Worm (Caenorhabditis elegans) whole organism, young adult: ENCODE results near the gene valv-1.

Source experiments
- B0261.1 ChIP-seq: sonication (generic microtip); optimal IDR thresholded peaks from 2 replicates; lab custom pipeline; 2016; ENCODE audit warnings: mild to moderate bottlenecking, missing genetic modification characterization, moderate library complexity, missing compliant biosample characterization
- C17E4.6 ChIP-seq: fragments of 200-800 bp; sonication (Bioruptor generic); IDR thresholded peaks from 2 replicates; pipeline ENCODE4 v1.3.6; 2022; ENCODE audit warnings: missing genetic modification reagents, missing genetic modification characterization, missing compliant biosample characterization
- F39B2.1 ChIP-seq: fragments of 200-800 bp; sonication (Bioruptor generic); IDR thresholded peaks from 2 replicates; pipeline ENCODE4 v1.3.6; 2022; ENCODE audit warnings: missing genetic modification reagents, missing genetic modification characterization, missing compliant biosample characterization
- F52B5.7 ChIP-seq: sonication (generic microtip); optimal IDR thresholded peaks from 2 replicates; lab custom pipeline; 2016; ENCODE audit warnings: mild to moderate bottlenecking, missing genetic modification characterization, missing compliant biosample characterization
- F57A8.1 ChIP-seq: fragments of 200-800 bp; sonication (Bioruptor generic); optimal IDR thresholded peaks from 2 replicates; lab custom pipeline; 2018; ENCODE audit warnings: mild to moderate bottlenecking, missing genetic modification characterization, moderate library complexity, missing compliant biosample characterization
- T07F8.4 ChIP-seq: sonication (generic microtip); optimal IDR thresholded peaks from 2 replicates; lab custom pipeline; 2016; ENCODE audit warnings: mild to moderate bottlenecking, missing genetic modification characterization, moderate library complexity, missing compliant biosample characterization
- Y95B8A.8 ChIP-seq: fragments of 200-800 bp; sonication (Bioruptor generic); IDR thresholded peaks from 2 replicates; pipeline ENCODE4 v1.3.6; 2022; ENCODE audit warnings: missing genetic modification reagents, missing genetic modification characterization, missing compliant biosample characterization
- akir-1 ChIP-seq: fragments of 200-800 bp; sonication (Bioruptor generic); optimal IDR thresholded peaks from 2 replicates; lab custom pipeline; 2018; ENCODE audit warnings: mild to moderate bottlenecking, missing genetic modification characterization, moderate library complexity, missing compliant biosample characterization
- aptf-2 ChIP-seq: fragments of 200-800 bp; sonication (Bioruptor generic); conservative IDR thresholded peaks from 2 replicates; pipeline ENCODE4 v1.3.6; 2022; ENCODE audit warnings: missing genetic modification reagents, missing genetic modification characterization, missing compliant biosample characterization
- atf-7 ChIP-seq: sonication (generic microtip); optimal IDR thresholded peaks from 2 replicates; lab custom pipeline; 2017; ENCODE audit warnings: mild to moderate bottlenecking, missing genetic modification characterization, missing compliant biosample characterization
- attf-3 ChIP-seq: fragments of 200-800 bp; sonication (Bioruptor generic); conservative IDR thresholded peaks from 2 replicates; pipeline ENCODE4 v1.3.6; 2022; ENCODE audit warnings: missing genetic modification reagents, missing genetic modification characterization, missing compliant biosample characterization
- attf-6 ChIP-seq: fragments of 200-800 bp; sonication (Bioruptor generic); IDR thresholded peaks from 2 replicates; pipeline ENCODE4 v1.3.6; 2022; ENCODE audit warnings: missing genetic modification reagents, missing genetic modification characterization, missing compliant biosample characterization
- bed-1 ChIP-seq: fragments of 200-800 bp; sonication (Bioruptor generic); IDR thresholded peaks from 2 replicates; pipeline ENCODE4 v1.3.6; 2022; ENCODE audit warnings: missing genetic modification reagents, missing genetic modification characterization, missing compliant biosample characterization
- ccch-3 ChIP-seq: fragments of 200-800 bp; sonication (Bioruptor generic); optimal IDR thresholded peaks from 2 replicates; lab custom pipeline; 2018; ENCODE audit warnings: mild to moderate bottlenecking, missing genetic modification characterization, missing compliant biosample characterization
- ceh-100 ChIP-seq: fragments of 200-800 bp; sonication (Bioruptor generic); IDR thresholded peaks from 2 replicates; pipeline ENCODE4 v1.3.6; 2022; ENCODE audit warnings: missing genetic modification reagents, missing genetic modification characterization, missing compliant biosample characterization
- die-1 ChIP-seq: sonication (generic microtip); optimal IDR thresholded peaks from 2 replicates; lab custom pipeline; 2016; ENCODE audit warnings: missing genotype, mild to moderate bottlenecking, missing genetic modification characterization, missing compliant biosample characterization
- dpl-1 ChIP-seq: fragments of 150-350 bp; optimal IDR thresholded peaks from 2 replicates; lab custom pipeline; 2014; ENCODE audit warnings: missing biosample characterization, missing genetic modification reagents, missing genetic modification characterization
- ets-4 ChIP-seq: fragments of 200-800 bp; sonication (Bioruptor generic); optimal IDR thresholded peaks from 2 replicates; lab custom pipeline; 2018; ENCODE audit warnings: mild to moderate bottlenecking, missing genetic modification characterization, missing compliant biosample characterization
- hlh-26 ChIP-seq: fragments of 200-800 bp; sonication (Bioruptor generic); conservative IDR thresholded peaks from 2 replicates; pipeline ENCODE4 v1.3.6; 2022; ENCODE audit warnings: missing genetic modification reagents, missing genetic modification characterization, missing compliant biosample characterization
- hmg-1.2 ChIP-seq: fragments of 200-800 bp; sonication (Bioruptor generic); IDR thresholded peaks from 2 replicates; pipeline ENCODE4 v1.3.6; 2022; ENCODE audit warnings: missing genetic modification reagents, missing genetic modification characterization, missing compliant biosample characterization
- hmg-20 ChIP-seq: fragments of 200-800 bp; sonication (Bioruptor generic); IDR thresholded peaks from 2 replicates; pipeline ENCODE4 v1.3.6; 2022; ENCODE audit warnings: missing genetic modification reagents, missing genetic modification characterization, missing compliant biosample characterization
- lir-1 ChIP-seq: fragments of 200-800 bp; sonication (Bioruptor generic); conservative IDR thresholded peaks from 2 replicates; pipeline ENCODE4 v1.3.6; 2022; ENCODE audit warnings: missing genetic modification reagents, missing genetic modification characterization, missing compliant biosample characterization
- lsl-1 ChIP-seq: fragments of 200-800 bp; sonication (Bioruptor generic); optimal IDR thresholded peaks from 2 replicates; lab custom pipeline; 2018; ENCODE audit warnings: mild to moderate bottlenecking, missing genetic modification characterization, moderate library complexity, missing compliant biosample characterization
- madf-6 ChIP-seq: fragments of 200-800 bp; sonication (Bioruptor generic); IDR thresholded peaks from 2 replicates; pipeline ENCODE4 v1.3.6; 2022; ENCODE audit warnings: missing genetic modification reagents, missing genetic modification characterization, missing compliant biosample characterization
- mel-28 ChIP-seq: sonication (generic microtip); optimal IDR thresholded peaks from 2 replicates; lab custom pipeline; 2016; ENCODE audit warnings: borderline replicate concordance, mild to moderate bottlenecking, missing genetic modification characterization, missing compliant biosample characterization
- nhr-120 ChIP-seq: fragments of 200-800 bp; sonication (Bioruptor generic); IDR thresholded peaks from 2 replicates; pipeline ENCODE4 v1.3.6; 2022; ENCODE audit warnings: missing genetic modification characterization, missing compliant biosample characterization
- nhr-80 ChIP-seq: sonication (generic microtip); optimal IDR thresholded peaks from 2 replicates; lab custom pipeline; 2016; ENCODE audit warnings: missing genetic modification characterization, missing compliant biosample characterization
- pha-4 ChIP-seq: fragments of 150-350 bp; sonication (generic microtip); optimal IDR thresholded peaks from 2 replicates; lab custom pipeline; 2014; ENCODE audit warnings: missing biosample characterization, missing genetic modification reagents, missing genetic modification characterization
- rcor-1 ChIP-seq: fragments of 200-800 bp; sonication (Bioruptor generic); IDR thresholded peaks from 2 replicates; pipeline ENCODE4 v1.3.6; 2022; ENCODE audit warnings: missing genetic modification reagents, missing genetic modification characterization, missing compliant biosample characterization
- sdz-38 ChIP-seq: sonication (generic microtip); optimal IDR thresholded peaks from 2 replicates; lab custom pipeline; 2016; ENCODE audit warnings: missing genotype, missing genetic modification characterization, missing compliant biosample characterization
- sea-2 ChIP-seq: fragments of 200-800 bp; sonication (Bioruptor generic); IDR thresholded peaks from 2 replicates; pipeline ENCODE4 v1.3.6; 2022; ENCODE audit warnings: missing genetic modification characterization, missing compliant biosample characterization
- snpc-1.1 ChIP-seq: sonication (generic microtip); optimal IDR thresholded peaks from 2 replicates; lab custom pipeline; 2017; ENCODE audit warnings: missing genetic modification characterization, mild to moderate bottlenecking, missing compliant biosample characterization, antibody characterized with exemption, moderate library complexity, missing genotype, missing genetic modification reagents; ENCODE audit not compliant: insufficient read depth
- snpc-1.3 ChIP-seq: sonication (generic microtip); optimal IDR thresholded peaks from 2 replicates; lab custom pipeline; 2017; ENCODE audit warnings: missing genetic modification characterization, mild to moderate bottlenecking, missing compliant biosample characterization, antibody characterized with exemption, moderate library complexity, missing genotype, missing genetic modification reagents; ENCODE audit not compliant: insufficient read depth
- snpc-3.4 ChIP-seq: sonication (generic microtip); optimal IDR thresholded peaks from 2 replicates; lab custom pipeline; 2017; ENCODE audit warnings: missing genetic modification characterization, mild to moderate bottlenecking, missing compliant biosample characterization, antibody characterized with exemption, moderate library complexity, missing genotype, missing genetic modification reagents
- tbp1 ChIP-seq: fragments of 200-800 bp; sonication (Bioruptor generic); optimal IDR thresholded peaks from 2 replicates; lab custom pipeline; 2018; ENCODE audit warnings: mild to moderate bottlenecking, missing genetic modification characterization, missing compliant biosample characterization
- tlf-1 ChIP-seq: fragments of 200-800 bp; sonication (Bioruptor generic); optimal IDR thresholded peaks from 2 replicates; lab custom pipeline; 2018; ENCODE audit warnings: mild to moderate bottlenecking, missing genetic modification characterization, missing compliant biosample characterization
- unc-130 ChIP-seq: sonication (generic microtip); optimal IDR thresholded peaks from 2 replicates; lab custom pipeline; 2016; ENCODE audit warnings: missing genetic modification reagents, missing genetic modification characterization, missing compliant biosample characterization
- xnd-1 ChIP-seq: sonication (generic microtip); optimal IDR thresholded peaks from 2 replicates; lab custom pipeline; 2016; ENCODE audit warnings: missing genotype, missing genetic modification reagents, missing genetic modification characterization, missing compliant biosample characterization
- zim-3 ChIP-seq: sonication (generic microtip); optimal IDR thresholded peaks from 2 replicates; lab custom pipeline; 2017; ENCODE audit warnings: mild to moderate bottlenecking, missing genetic modification characterization, moderate library complexity, missing compliant biosample characterization
- ztf-26 ChIP-seq: sonication (generic microtip); optimal IDR thresholded peaks from 2 replicates; lab custom pipeline; 2017; ENCODE audit warnings: missing genetic modification characterization, missing compliant biosample characterization
- ztf-3 ChIP-seq: fragments of 200-800 bp; sonication (Bioruptor generic); optimal IDR thresholded peaks from 2 replicates; lab custom pipeline; 2018; ENCODE audit warnings: mild to moderate bottlenecking, missing genetic modification characterization, missing compliant biosample characterization

The valv-1 gene

DNA sequence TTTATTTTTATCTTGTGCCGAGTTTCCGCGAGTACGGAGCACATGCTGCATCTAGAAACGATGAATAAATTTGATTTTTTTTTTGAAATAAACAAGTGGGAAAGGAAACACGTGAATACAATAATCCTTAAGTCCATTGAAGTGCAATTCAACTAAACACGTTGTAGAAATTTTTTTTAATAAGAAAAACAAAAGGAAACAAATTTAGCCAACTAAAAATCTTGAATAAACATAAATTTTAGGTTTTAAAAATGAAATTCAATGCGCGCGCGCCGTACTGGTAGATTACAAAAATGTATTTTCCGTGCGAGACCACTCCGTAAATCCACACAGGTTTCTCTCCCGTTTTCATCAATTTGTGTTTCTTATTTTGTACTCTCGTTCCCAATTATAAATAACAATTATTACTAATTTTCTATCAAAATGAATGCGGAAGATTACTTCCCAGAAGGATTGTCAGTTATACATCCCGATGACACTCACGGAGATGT lies 28.1 kb upstream of the valv-1 start, which contains the start of the genes plk-3 and F55G1.6 (continued):
- TF ChIP-seq T07F8.4 (tag; lab: Kevin White, UChicago) (no peak), B0261.1 (tag; lab: Kevin White, UChicago) (no peak), ztf-26 (tag; lab: Kevin White, UChicago) (no peak), attf-3 (GFP tag; lab: Robert Waterston, UW) (no peak), bed-1 (no peak), xnd-1 (tag; lab: Kevin White, UChicago) (peak; percentile 63), die-1 (tag; lab: Kevin White, UChicago) (no peak), pha-4 (tag; lab: Kevin White, UChicago) (no peak), mel-28 (no peak), lsl-1 (GFP tag; lab: Kevin White, UChicago) (peak; percentile 80), ccch-3 (no peak), unc-130 (GFP tag; lab: Kevin White, UChicago) (no peak), ceh-100 (GFP tag; lab: Robert Waterston, UW) (no peak), akir-1 (GFP tag; lab: Kevin White, UChicago) (no peak), F52B5.7 (tag; lab: Kevin White, UChicago) (no peak), hmg-1.2 (GFP tag; lab: Robert Waterston, UW) (peak; percentile 12; the same call in 1 of the 2 replicates), snpc-1.3 (peak; percentile 20), nhr-80 (no peak), Y95B8A.8 (GFP tag; lab: Robert Waterston, UW) (no peak), hmg-20 (no peak), ets-4 (GFP tag; lab: Kevin White, UChicago) (no peak), sdz-38 (no peak), rcor-1 (GFP tag; lab: Robert Waterston, UW) (peak; percentile 24; the same call in 1 of the 2 replicates), atf-7 (tag; lab: Kevin White, UChicago) (no peak), madf-6 (GFP tag; lab: Robert Waterston, UW) (peak; percentile 91), tbp1 (GFP tag; lab: Kevin White, UChicago) (peak; percentile 10), snpc-1.1 (tag; lab: Kevin White, UChicago) (no peak), nhr-120 (GFP tag; lab: Robert Waterston, UW) (no peak), tlf-1 (GFP tag; lab: Kevin White, UChicago) (no peak), snpc-3.4 (tag; lab: Kevin White, UChicago) (peak; percentile 53)

DNA sequence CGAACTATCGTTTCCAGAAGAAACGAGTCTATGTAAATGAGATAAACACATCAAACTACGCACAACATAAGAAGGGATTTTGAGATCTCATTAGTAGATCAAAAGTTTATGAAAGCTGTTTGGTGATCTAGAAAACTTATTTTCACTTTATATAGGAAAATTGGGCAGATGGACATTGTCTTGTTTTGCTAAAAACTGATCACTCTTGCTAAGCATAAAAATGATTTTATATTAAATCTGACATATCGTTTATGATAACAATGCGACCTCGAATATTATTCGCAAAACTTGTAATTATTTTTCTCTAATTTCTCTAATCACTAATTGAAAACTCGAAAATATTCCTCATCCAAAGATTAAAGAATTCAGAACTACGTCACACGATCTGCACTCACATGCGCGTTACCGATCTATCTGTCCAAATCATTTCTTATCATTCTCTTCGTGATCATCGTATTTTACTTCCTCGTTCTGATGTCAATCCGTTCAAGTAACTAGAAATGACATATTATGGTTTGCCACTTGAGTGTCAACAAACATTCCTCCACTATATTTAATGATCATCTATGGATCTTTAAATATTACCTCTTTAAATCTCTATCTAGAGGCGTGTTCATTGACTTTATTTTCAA lies 24.8 kb upstream of the valv-1 start, which contains the start of gene F55G1.7:
F55G1.7 (minus strand) TSS at position 51 of the 632 bp plus-strand sequence.
- no peak for TF ChIP-seq hlh-26 (GFP tag; lab: Robert Waterston, UW)
- no peak for TF ChIP-seq F57A8.1 (GFP tag; lab: Kevin White, UChicago)
- TF ChIP-seq F39B2.1 (GFP tag; lab: Robert Waterston, UW), result no peak
- TF ChIP-seq dpl-1 (GFP tag; lab: Kevin White, UChicago), result no peak
- TF ChIP-seq zim-3 (tag; lab: Kevin White, UChicago), result no peak
- no peak for TF ChIP-seq attf-6
- no peak for TF ChIP-seq C17E4.6 (GFP tag; lab: Robert Waterston, UW)
- no peak for TF ChIP-seq sea-2 (GFP tag; lab: Robert Waterston, UW)
- no peak for TF ChIP-seq pha-4 (tag; lab: Kevin White, UChicago)
- no peak for TF ChIP-seq lir-1 (GFP tag; lab: Robert Waterston, UW)
- no peak for TF ChIP-seq B0261.1 (tag; lab: Kevin White, UChicago)
- no peak for TF ChIP-seq ztf-3
- no peak for TF ChIP-seq aptf-2 (GFP tag; lab: Robert Waterston, UW)
